Fruit fly (Drosophila melanogaster): Measurements from ENCODE around the gene 5PtaseI.

The 5PtaseI gene

DNA sequence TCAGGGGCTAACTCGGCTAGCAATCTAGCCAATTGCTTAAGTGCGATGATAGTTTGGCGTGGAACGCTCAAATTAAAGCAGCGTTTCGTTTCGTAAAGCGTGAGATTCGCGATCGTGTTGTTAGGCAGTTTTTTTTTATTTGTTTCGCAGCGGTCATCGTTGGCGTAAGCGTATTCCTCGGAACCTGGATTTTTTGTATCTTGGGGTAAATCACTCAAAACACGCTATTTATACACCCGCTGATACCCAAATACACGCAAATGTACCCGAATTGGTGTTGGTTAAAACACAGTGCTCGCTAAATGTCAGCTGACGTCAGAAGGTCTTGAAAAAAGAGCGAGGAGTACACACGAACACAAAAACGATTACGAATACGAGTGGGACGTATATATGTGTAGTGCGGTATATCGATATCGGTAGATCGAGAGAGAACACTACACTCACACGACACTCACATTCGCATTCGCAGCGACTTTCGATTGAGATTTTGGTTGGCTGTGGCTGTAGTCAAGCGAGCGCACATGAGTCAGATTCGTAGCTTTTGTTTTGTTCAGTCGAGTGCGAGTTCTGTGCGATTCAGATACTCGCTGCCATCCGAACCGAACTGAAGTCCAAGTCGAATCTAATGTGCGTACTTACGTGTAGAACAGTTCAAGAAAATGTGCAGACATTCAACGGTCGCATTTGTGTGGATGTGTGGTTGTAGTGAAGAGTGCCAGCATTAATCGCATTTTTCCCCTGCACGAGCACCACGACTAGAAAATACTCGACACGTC lies 5.0 kb upstream of the 5PtaseI start (continued):
- TF ChIP-seq lola (GFP tag; optimal IDR thresholded peaks at IDR 0.05), result no peak
- TF ChIP-seq Dref (GFP tag; IDR thresholded peaks at IDR 0.05), result no peak
- no peak for TF ChIP-seq CG11247 (GFP tag; IDR thresholded peaks at IDR 0.05)
- peak; percentile 21 for TF ChIP-seq run (tag; optimal IDR thresholded peaks at IDR 0.05)
- TF ChIP-seq tna (GFP tag; IDR thresholded peaks at IDR 0.05; ENCODE audit: partially characterized antibody), result no peak
- TF ChIP-seq CG16813 (GFP tag; IDR thresholded peaks at IDR 0.05; ENCODE audit: partially characterized antibody), result no peak
- peak; percentile 18 for TF ChIP-seq CG18262 (tag; optimal IDR thresholded peaks at IDR 0.05)
- peak; percentile 34 for TF ChIP-seq CG12659 (GFP tag; optimal IDR thresholded peaks at IDR 0.05)
- TF ChIP-seq Mrtf (GFP tag; IDR thresholded peaks at IDR 0.05), result no peak
- TF ChIP-seq CG17612 (GFP tag; IDR thresholded peaks at IDR 0.05), result no peak
- peak; percentile 83 for TF ChIP-seq nom (GFP tag; optimal IDR thresholded peaks at IDR 0.05)
- TF ChIP-seq wdn (GFP tag; IDR thresholded peaks at IDR 0.05), result no peak
- TF ChIP-seq CG2199 (GFP tag; IDR thresholded peaks at IDR 0.05), result no peak
- no peak for TF ChIP-seq fd3F (GFP tag; optimal IDR thresholded peaks at IDR 0.05)
- TF ChIP-seq Aef1 (GFP tag; IDR thresholded peaks at IDR 0.05), result no peak
- TF ChIP-seq CG31388 (GFP tag; optimal IDR thresholded peaks at IDR 0.05), result no peak
- no peak for TF ChIP-seq sc (optimal IDR thresholded peaks at IDR 0.05)
- TF ChIP-seq sc (GFP tag; optimal IDR thresholded peaks at IDR 0.05), result no peak
- TF ChIP-seq CG1529 (GFP tag; optimal IDR thresholded peaks at IDR 0.05), result no peak
- TF ChIP-seq Gug (GFP tag; IDR thresholded peaks at IDR 0.05), result no peak; the same call in 3 of the 4 replicates
- no peak for TF ChIP-seq Usf (GFP tag; optimal IDR thresholded peaks at IDR 0.05)
- no peak for TF ChIP-seq CG2120 (GFP tag; optimal IDR thresholded peaks at IDR 0.05)
- TF ChIP-seq ATbp (GFP tag; optimal IDR thresholded peaks at IDR 0.05), result no peak
- TF ChIP-seq Ptx1 (GFP tag; IDR thresholded peaks at IDR 0.05), result no peak
- TF ChIP-seq H2.0 (GFP tag; IDR thresholded peaks at IDR 0.05), result no peak
- TF ChIP-seq Nf-YC (tag; optimal IDR thresholded peaks at IDR 0.05), result peak; percentile 85
- TF ChIP-seq disco-r (GFP tag; optimal IDR thresholded peaks at IDR 0.05), result no peak
- peak; percentile 86 for TF ChIP-seq CG5180 (GFP tag; optimal IDR thresholded peaks at IDR 0.05)
- TF ChIP-seq HLHmδ (GFP tag; optimal IDR thresholded peaks at IDR 0.05), result peak; percentile 73
- TF ChIP-seq CG13424 (tag; optimal IDR thresholded peaks at IDR 0.05), result no peak
- TF ChIP-seq zen2 (GFP tag; IDR thresholded peaks at IDR 0.05; ENCODE audit: partially characterized antibody), result no peak
- no peak for TF ChIP-seq Neu2 (GFP tag; optimal IDR thresholded peaks at IDR 0.05; ENCODE audit: borderline replicate concordance)
- no peak for TF ChIP-seq amos (GFP tag; IDR thresholded peaks at IDR 0.05; ENCODE audit: partially characterized antibody)
- TF ChIP-seq bcd (GFP tag; optimal IDR thresholded peaks at IDR 0.05), result no peak
- TF ChIP-seq jigr1 (GFP tag; IDR thresholded peaks at IDR 0.05), result no peak
- TF ChIP-seq CG32767 (GFP tag; IDR thresholded peaks at IDR 0.05), result no peak
- peak; percentile 27 for TF ChIP-seq gcm2 (GFP tag; optimal IDR thresholded peaks at IDR 0.05)
- no peak for TF ChIP-seq CG6654 (GFP tag; optimal IDR thresholded peaks at IDR 0.05)
- TF ChIP-seq CG4617 (GFP tag; optimal IDR thresholded peaks at IDR 0.05; ENCODE audit: borderline replicate concordance), result no peak
- TF ChIP-seq Dad (GFP tag; optimal IDR thresholded peaks at IDR 0.05), result no peak
- no peak for TF ChIP-seq Ada2b (GFP tag; IDR thresholded peaks at IDR 0.05)
- TF ChIP-seq CG1233 (GFP tag; optimal IDR thresholded peaks at IDR 0.05), result no peak
- no peak for TF ChIP-seq CG10565 (GFP tag; optimal IDR thresholded peaks at IDR 0.05)
- TF ChIP-seq CG8359 (GFP tag; optimal IDR thresholded peaks at IDR 0.05; ENCODE audit: borderline replicate concordance), result no peak
- TF ChIP-seq Sry-δ (GFP tag; optimal IDR thresholded peaks at IDR 0.05), result peak; percentile 46
- no peak for TF ChIP-seq sens-2 (GFP tag; IDR thresholded peaks at IDR 0.05)
- TF ChIP-seq pum (GFP tag; optimal IDR thresholded peaks at IDR 0.05), result no peak
- TF ChIP-seq inv (GFP tag; IDR thresholded peaks at IDR 0.05; ENCODE audit: partially characterized antibody), result no peak
- TF ChIP-seq CG11093 (GFP tag; IDR thresholded peaks at IDR 0.05), result no peak
- TF ChIP-seq luna (GFP tag; optimal IDR thresholded peaks at IDR 0.05), result no peak
